Fruit fly (Drosophila melanogaster): ENCODE measurements around the gene CG15386.

- TF ChIP-seq CTCF (optimal IDR thresholded peaks at IDR 0.05) (no peak), CG8478 (optimal IDR thresholded peaks at IDR 0.05) (no peak)
These were observed at the start of gene CG15386, which contains the start of the genes CG42371 and mio for dm6 chr2L:2217067-2217684.

Measured in S2 (cell line).